Worm (Caenorhabditis elegans) whole organism, midembryonic: ENCODE data around the gene ile-2.

ENCODE experiments used
- T22C8.4 ChIP-seq: fragments of 200-800 bp; sonication (Bioruptor generic); IDR thresholded peaks from 2 replicates; pipeline ENCODE4 v1.3.6; 2022; ENCODE audit warnings: missing genetic modification characterization, missing compliant biosample characterization
- cog-1 ChIP-seq: sonication (generic microtip); optimal IDR thresholded peaks from 2 replicates; lab custom pipeline; 2016; ENCODE audit warnings: missing genetic modification characterization, missing compliant biosample characterization
- flt-1 ChIP-seq: fragments of 200-800 bp; sonication (Bioruptor generic); IDR thresholded peaks from 2 replicates; pipeline ENCODE4 v1.3.6; 2022; ENCODE audit warnings: missing genetic modification characterization, missing compliant biosample characterization
- klf-2 ChIP-seq: fragments of 200-800 bp; sonication (Bioruptor generic); conservative IDR thresholded peaks from 2 replicates; pipeline ENCODE4 v1.3.6; 2022; ENCODE audit warnings: missing genetic modification reagents, missing genetic modification characterization, missing compliant biosample characterization
- med-1 ChIP-seq: sonication (generic microtip); optimal IDR thresholded peaks from 2 replicates; lab custom pipeline; 2017; ENCODE audit warnings: missing genetic modification characterization, mild to moderate bottlenecking, missing compliant biosample characterization, antibody characterized with exemption, missing genetic modification reagents; ENCODE audit not compliant: insufficient read depth
- ref-1 ChIP-seq: fragments of 200-800 bp; sonication (Bioruptor generic); conservative IDR thresholded peaks from 2 replicates; pipeline ENCODE4 v1.3.6; 2022; ENCODE audit warnings: missing genetic modification reagents, missing genetic modification characterization, missing compliant biosample characterization
- tab-1 ChIP-seq: fragments of 200-800 bp; sonication (Bioruptor generic); IDR thresholded peaks from 2 replicates; pipeline ENCODE4 v1.3.6; 2022; ENCODE audit warnings: missing genetic modification characterization, missing compliant biosample characterization
- ztf-23 ChIP-seq: fragments of 200-800 bp; sonication (Bioruptor generic); IDR thresholded peaks from 2 replicates; pipeline ENCODE4 v1.3.6; 2022; ENCODE audit warnings: missing genetic modification reagents, missing genetic modification characterization, missing compliant biosample characterization
- ztf-29 ChIP-seq: fragments of 200-800 bp; sonication (Bioruptor generic); IDR thresholded peaks from 2 replicates; pipeline ENCODE4 v1.3.6; 2022; ENCODE audit warnings: missing genetic modification reagents, missing genetic modification characterization, missing compliant biosample characterization

The ile-2 gene

DNA sequence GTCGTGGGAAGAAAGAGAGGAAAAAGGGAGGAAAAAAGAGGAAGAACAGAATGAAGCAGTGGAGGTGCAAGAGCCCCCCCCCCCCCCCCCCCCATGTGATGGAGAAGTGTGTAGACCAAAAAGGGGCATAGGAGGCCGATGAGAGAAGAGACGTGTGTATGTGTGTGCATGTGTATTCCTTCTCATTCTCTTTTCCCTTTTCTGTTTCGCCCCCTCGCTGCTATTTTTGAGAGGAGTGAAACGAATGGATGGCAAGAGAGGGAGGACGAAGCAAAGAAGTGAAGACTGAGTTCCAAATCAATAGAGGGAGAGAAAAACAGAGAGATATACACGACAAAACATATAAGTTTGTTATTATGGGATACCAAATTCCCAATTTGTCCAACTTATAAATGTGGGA, 7.8 kb upstream of the ile-2 start:
- no peak for TF ChIP-seq ref-1 (GFP tag; lab: Robert Waterston, UW)

DNA sequence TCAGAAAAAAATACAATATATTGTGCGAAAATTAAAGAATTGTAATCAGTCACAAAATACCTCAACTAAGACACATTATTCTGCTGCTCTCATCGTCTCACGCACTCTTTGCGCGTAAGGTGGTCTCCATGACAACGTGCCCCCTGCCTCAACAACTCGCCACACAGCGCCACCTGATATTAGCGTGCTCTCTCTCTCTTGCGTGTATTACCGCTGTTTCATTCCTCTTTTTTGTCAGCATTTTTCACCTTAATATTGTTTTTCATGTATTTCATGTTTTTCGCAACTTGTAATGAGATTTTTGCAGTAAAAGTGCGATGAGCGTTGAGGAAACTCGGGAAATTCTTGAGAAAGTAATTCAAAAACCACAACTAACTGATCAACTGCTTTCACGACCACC, 4.9 kb upstream of the ile-2 start, which contains the start of gene dyf-11:
dyf-11 (plus strand) TSS at position 301 of the 400 bp plus-strand sequence.
- TF ChIP-seq ztf-23 (GFP tag; lab: Robert Waterston, UW), result no peak
- TF ChIP-seq T22C8.4 (GFP tag; lab: Robert Waterston, UW), result no peak
- TF ChIP-seq tab-1, result no peak
- TF ChIP-seq cog-1 (tag; lab: Kevin White, UChicago), result no peak
- TF ChIP-seq flt-1, result no peak
- TF ChIP-seq ztf-29, result no peak

DNA sequence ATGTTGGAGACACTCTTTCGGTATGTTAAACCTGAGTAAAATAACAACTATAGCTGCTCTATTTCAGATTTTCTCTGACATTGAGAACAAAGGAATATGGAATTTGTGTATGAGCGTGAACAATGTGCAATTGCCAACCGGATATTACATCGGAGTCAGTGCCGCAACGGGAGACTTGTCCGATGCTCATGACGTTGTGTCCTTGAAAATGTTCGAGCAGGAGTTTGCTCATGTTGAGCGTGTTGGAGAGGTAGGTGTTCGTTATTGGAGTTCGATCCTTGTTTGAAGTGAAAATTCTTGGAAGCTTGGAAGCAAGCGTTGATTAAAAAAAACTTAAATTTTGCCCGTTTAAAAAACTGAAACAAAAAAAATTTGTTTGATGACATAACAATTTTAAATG, 1.2 kb downstream of the ile-2 start:
- TF ChIP-seq ref-1 (GFP tag; lab: Robert Waterston, UW), result no peak
- TF ChIP-seq tab-1, result no peak
- no peak for TF ChIP-seq ztf-23 (GFP tag; lab: Robert Waterston, UW)
- no peak for TF ChIP-seq med-1
- TF ChIP-seq klf-2 (GFP tag; lab: Robert Waterston, UW), result no peak
- no peak for TF ChIP-seq cog-1 (tag; lab: Kevin White, UChicago)
- no peak for TF ChIP-seq ztf-29
- no peak for TF ChIP-seq flt-1
- TF ChIP-seq T22C8.4 (GFP tag; lab: Robert Waterston, UW), result no peak

DNA sequence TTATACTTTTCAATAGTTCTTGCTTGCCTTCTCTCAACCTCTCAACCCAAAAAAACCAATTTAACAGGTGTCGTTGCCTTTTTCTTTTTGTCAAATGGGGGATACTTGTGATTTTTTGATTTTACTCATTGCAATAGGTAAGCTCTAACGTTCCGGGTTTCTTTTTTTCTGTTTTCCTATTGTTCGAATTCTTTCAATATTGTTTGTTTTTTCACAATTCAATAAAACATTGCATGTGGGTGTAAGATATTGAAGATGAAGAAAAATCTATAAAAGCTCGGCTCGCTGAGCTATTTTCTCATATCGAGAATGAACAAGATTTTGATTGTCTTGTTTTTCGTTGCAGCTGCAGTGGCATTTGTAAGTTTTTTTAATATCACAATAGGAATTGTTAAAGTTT, 2.1 kb downstream of the ile-2 start, which contains the start of gene T04G9.7:
T04G9.7 (plus strand) TSS at position 301 of the 400 bp plus-strand sequence.
- TF ChIP-seq flt-1 (no peak), cog-1 (tag; lab: Kevin White, UChicago) (no peak), ztf-29 (no peak), T22C8.4 (GFP tag; lab: Robert Waterston, UW) (no peak)

DNA sequence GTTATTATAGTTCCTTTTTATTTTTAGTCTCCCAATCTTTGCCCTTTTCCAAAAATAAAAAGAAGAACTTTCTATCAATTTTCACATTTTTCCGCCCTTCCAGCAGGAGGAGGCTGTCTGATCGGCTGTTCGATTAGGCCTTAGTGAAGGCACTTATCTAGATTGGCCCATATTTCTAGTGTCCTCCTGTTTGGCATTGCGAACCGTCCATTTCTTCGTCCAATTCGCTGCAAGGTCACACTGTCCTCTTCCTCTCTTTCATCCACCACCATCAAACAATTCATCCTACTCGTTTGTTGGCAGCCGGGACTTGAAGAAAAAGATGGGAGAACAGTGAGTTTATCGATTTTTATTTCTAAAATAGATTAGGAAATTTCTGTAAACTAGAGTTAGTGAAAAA, 3.8 kb downstream of the ile-2 start, which contains the start of gene T04G9.4:
T04G9.4 (plus strand) TSS at position 293 of the 400 bp plus-strand sequence.
- TF ChIP-seq T22C8.4 (GFP tag; lab: Robert Waterston, UW) (no peak), flt-1 (no peak), ref-1 (GFP tag; lab: Robert Waterston, UW) (no peak), tab-1 (no peak), ztf-23 (GFP tag; lab: Robert Waterston, UW) (no peak), med-1 (no peak)

DNA sequence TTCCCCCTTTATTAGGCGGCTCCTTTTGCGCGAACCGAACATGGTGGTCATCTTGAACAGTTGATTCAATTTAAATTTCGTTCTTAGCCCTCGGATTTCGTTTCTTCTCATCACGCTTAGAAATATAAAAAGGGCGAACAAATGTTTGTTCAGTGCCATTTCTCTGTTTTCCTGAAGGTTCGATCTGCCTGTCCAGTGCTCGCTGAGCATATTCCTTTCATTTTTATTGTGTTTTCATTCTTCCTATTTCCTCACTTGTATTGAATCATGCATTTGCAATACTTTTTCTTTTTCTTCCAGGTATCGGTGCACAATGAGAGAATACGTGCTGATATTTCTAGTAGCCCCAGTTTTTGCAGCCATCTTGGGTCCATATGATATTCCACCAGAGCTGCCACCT, 9.0 kb downstream of the ile-2 start, which contains the start of gene nas-15:
nas-15 (plus strand) TSS at position 301 of the 400 bp plus-strand sequence.
- TF ChIP-seq ztf-23 (GFP tag; lab: Robert Waterston, UW), result no peak
- no peak for TF ChIP-seq ztf-29
- TF ChIP-seq klf-2 (GFP tag; lab: Robert Waterston, UW), result no peak

DNA sequence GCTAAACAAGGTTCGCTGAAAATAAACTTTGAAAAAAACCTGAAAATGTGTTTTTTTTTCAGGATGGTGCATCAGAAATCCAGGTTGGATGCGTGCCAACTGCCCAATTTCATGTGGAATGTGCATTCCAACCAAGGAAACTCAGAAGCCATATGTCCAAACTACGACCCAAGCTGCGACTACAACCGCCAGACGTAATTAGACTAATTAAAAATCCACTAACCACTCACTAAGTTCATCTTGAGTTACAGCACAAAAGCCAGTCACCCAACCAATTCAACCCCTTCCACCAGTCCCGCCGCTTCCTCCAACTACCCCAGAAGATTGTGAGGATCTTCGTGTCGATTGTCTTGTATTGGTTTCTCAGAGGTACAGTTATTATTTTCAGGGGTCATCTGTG, 10.9 kb downstream of the ile-2 start:
- TF ChIP-seq tab-1 (no peak), med-1 (no peak), ref-1 (GFP tag; lab: Robert Waterston, UW) (no peak), ztf-23 (GFP tag; lab: Robert Waterston, UW) (no peak), flt-1 (no peak)

DNA sequence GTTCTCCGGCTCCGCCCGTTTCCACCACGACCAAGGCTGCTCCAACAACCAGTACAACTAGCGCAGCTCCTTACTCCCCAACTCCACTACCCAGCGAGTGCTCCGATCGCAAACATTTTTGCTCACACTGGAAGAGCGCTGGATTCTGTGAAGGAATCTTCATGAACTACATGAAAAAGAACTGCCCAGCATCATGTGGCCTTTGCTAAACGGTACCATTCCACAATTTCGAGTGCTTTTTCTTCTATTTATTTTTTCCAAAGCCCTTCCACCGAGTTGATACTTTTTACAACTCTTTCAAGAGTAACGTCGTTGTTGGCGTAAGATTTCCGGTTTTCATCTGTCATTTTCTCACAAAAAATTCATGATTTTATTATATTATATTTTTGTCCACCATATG, 11.6 kb downstream of the ile-2 start:
- TF ChIP-seq cog-1 (tag; lab: Kevin White, UChicago), result no peak

DNA sequence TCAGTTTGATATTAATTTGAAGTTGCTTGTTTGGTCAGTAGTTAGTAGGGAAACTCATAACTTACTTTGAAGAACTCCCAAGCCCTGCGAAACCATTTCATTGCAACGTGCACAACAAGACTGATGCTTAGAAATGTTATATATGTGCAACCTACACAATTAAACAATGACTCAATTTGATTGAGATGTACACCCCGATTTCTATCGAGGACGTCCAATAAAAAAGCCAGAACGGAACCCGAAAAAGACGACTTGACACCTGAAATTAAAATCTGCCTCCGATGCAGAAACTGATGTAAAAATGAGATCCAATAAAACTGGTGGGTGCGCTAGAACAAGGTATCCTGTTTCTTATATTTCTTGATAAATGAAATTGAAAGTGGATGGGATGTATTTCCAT, 16.5 kb downstream of the ile-2 start, which contains the start of gene T04G9.6:
T04G9.6 (minus strand) TSS at position 101 of the 400 bp plus-strand sequence.
- no peak for TF ChIP-seq ztf-23 (GFP tag; lab: Robert Waterston, UW)
- no peak for TF ChIP-seq ref-1 (GFP tag; lab: Robert Waterston, UW)
- no peak for TF ChIP-seq med-1
- no peak for TF ChIP-seq T22C8.4 (GFP tag; lab: Robert Waterston, UW)
- no peak for TF ChIP-seq cog-1 (tag; lab: Kevin White, UChicago)
- no peak for TF ChIP-seq tab-1
- no peak for TF ChIP-seq klf-2 (GFP tag; lab: Robert Waterston, UW)
- TF ChIP-seq flt-1, result no peak
- TF ChIP-seq ztf-29, result no peak

DNA sequence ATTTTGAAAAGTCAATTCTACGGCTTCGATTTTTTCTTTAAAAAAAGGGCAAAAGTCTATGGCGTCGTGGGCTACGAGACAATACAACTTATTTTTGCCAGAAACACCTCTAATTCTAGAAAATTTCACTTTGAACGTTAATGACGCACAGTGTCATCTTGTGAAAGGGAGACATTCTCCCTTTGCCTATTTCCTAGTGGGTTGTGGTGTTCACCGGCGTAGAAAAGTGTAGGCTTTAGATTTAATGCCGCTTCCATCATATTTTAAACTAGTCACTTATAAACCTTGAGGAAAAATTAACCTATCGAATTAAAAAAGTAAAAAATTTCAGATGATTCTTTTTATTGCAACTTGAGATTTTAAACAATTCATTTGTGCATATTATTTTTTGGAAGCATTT, 17.0 kb downstream of the ile-2 start:
- TF ChIP-seq klf-2 (GFP tag; lab: Robert Waterston, UW) (no peak), ztf-23 (GFP tag; lab: Robert Waterston, UW) (no peak)

DNA sequence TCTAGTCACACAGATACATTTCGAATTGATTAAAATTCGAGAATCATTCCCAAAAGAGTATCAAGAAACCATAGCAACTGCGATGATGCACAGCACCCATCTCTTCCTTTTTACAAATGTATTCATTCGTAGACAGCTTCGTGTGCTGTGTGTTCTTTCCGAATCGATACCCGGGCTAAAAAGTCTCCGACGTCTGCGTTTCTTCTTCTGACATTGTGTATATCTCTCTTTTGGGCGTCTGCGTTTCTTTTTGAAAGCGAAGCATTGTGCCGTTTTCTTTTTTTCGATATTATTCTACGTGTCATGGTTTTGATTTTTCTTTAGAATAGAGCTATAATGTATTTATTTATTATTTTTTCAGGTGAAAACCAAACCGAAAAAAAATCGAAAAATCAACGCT, 19.6 kb downstream of the ile-2 start, which contains the start of gene attf-5:
attf-5 (plus strand) TSS at position 362 of the 400 bp plus-strand sequence.
- TF ChIP-seq med-1 (no peak), T22C8.4 (GFP tag; lab: Robert Waterston, UW) (peak; percentile 80)

DNA sequence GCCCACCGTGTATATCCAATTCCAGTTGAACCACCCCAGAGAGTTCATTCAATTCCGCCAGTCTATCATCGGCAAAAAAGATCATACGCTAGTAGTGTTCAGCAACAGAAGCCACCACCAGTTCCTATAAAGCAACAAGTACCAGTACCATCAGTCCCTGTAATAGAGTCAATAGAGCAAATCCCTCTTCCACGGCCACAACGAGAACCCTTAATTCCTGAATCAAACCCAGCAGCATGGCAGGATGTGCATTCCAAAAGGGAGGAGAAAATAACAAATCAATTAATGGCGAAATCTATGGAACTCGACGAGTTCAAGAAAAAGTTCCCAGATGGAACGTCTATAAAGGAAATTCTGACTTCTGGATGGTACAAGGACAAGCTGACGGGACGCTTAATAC, 21.5 kb downstream of the ile-2 start:
- TF ChIP-seq ztf-23 (GFP tag; lab: Robert Waterston, UW), result no peak

DNA sequence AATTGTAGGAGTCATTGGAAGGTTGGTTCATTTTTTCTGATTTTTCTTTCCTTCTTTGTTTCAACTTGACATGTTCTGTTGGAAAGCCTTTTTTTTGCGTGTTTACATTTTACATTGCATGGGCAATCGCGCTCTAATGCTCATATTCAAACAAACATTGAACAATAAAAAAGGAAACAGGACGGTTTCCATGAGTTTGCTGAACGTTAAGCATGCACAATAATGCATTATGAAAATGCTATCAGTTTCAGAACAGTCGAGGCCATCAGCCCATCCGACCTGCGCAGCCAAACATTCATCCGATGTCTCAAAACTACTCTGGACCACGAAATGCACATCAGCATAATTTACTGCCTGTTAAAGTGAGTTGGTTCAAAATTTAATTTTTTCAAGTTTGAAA, 22.2 kb downstream of the ile-2 start:
- TF ChIP-seq T22C8.4 (GFP tag; lab: Robert Waterston, UW) (no peak), klf-2 (GFP tag; lab: Robert Waterston, UW) (no peak), tab-1 (no peak), med-1 (no peak), ztf-23 (GFP tag; lab: Robert Waterston, UW) (no peak), cog-1 (tag; lab: Kevin White, UChicago) (no peak), flt-1 (no peak), ztf-29 (no peak), ref-1 (GFP tag; lab: Robert Waterston, UW) (no peak)
